Worm (Caenorhabditis elegans) whole organism, L4/young adult: ENCODE results near the gene srj-32.

Source experiments
- dao-5 ChIP-seq: sonication (generic microtip); optimal IDR thresholded peaks from 2 replicates; lab custom pipeline; 2016; ENCODE audit warnings: missing genotype, missing genetic modification characterization, moderate library complexity, missing compliant biosample characterization
- him-1 ChIP-seq: sonication (generic microtip); optimal IDR thresholded peaks from 2 replicates; lab custom pipeline; 2016; ENCODE audit warnings: missing genotype, missing genetic modification reagents, missing genetic modification characterization, missing compliant biosample characterization

DNA sequence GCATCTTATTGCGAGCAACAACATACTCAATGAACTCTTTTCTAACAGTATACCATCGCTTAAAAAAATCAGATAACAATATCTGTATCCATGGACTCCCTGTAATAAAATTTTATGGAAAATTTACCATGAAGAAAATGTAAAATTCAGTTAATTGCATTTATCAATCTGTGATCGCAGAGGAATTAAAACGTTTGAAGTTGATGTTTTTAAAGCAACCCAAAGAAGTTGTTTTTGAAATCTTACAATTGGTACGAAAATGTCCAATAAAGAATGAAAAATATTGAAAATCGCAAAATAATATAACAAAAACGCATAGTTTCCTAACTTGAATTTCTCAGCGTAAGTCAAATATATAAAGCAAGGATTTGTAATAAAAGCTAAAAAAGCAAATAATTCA is at the start of gene srj-32:
- TF ChIP-seq him-1 (tag; lab: Kevin White, UChicago), result no peak
- TF ChIP-seq dao-5 (tag; lab: Kevin White, UChicago), result no peak
